Fruit fly (Drosophila melanogaster) whole organism, embryonic: ENCODE data around the gene CG14273.
A peak's percentile ranks its signal among the peaks of the same experiment; 100 is the strongest.

Experiments
- Abd-B ChIP-seq: fragments of 200-800 bp; sonication (Bioruptor generic); optimal IDR thresholded peaks from 2 replicates; lab custom pipeline; 2018; ENCODE audit warnings: missing biosample characterization, mild to moderate bottlenecking, missing genetic modification characterization, moderate library complexity
- Atf3 ChIP-seq: fragments of 200-800 bp; sonication (Bioruptor generic); optimal IDR thresholded peaks from 3 replicates; lab custom pipeline; 2016; ENCODE audit warnings: missing biosample characterization, missing genetic modification characterization
- CG11085 ChIP-seq: fragments of 200-800 bp; sonication (Bioruptor generic); IDR thresholded peaks from 2 replicates; pipeline ENCODE4 v1.3.6; 2022; ENCODE audit warnings: missing biosample characterization, missing genetic modification characterization
- CG11398 ChIP-seq: fragments of 200-800 bp; sonication (Bioruptor generic); optimal IDR thresholded peaks from 2 replicates; lab custom pipeline; 2016; ENCODE audit warnings: missing biosample characterization, missing genetic modification characterization
- CG13424 ChIP-seq: fragments of 200-800 bp; sonication (Bioruptor generic); optimal IDR thresholded peaks from 2 replicates; lab custom pipeline; 2019; ENCODE audit warnings: missing biosample characterization, mild to moderate bottlenecking, missing genetic modification characterization, moderate library complexity
- CG16815 ChIP-seq: fragments of 200-800 bp; sonication (Bioruptor generic); optimal IDR thresholded peaks from 3 replicates; lab custom pipeline; 2017; ENCODE audit warnings: missing biosample characterization, mild to moderate bottlenecking, missing genetic modification characterization
- CG17359 ChIP-seq: fragments of 200-800 bp; sonication (Bioruptor generic); optimal IDR thresholded peaks from 3 replicates; lab custom pipeline; 2018; ENCODE audit warnings: missing biosample characterization, mild to moderate bottlenecking, missing genetic modification characterization, moderate library complexity
- CG17361 ChIP-seq: fragments of 200-800 bp; sonication (Bioruptor generic); IDR thresholded peaks from 3 replicates; pipeline ENCODE4 v1.3.6; 2022; ENCODE audit warnings: missing biosample characterization, missing genetic modification characterization
- CG18764 ChIP-seq: fragments of 200-800 bp; sonication (Bioruptor generic); optimal IDR thresholded peaks from 3 replicates; lab custom pipeline; 2016; ENCODE audit warnings: missing biosample characterization, missing genetic modification characterization
- CG2678 ChIP-seq: fragments of 200-800 bp; sonication (Bioruptor generic); optimal IDR thresholded peaks from 3 replicates; lab custom pipeline; 2019; ENCODE audit warnings: missing biosample characterization, mild to moderate bottlenecking, missing genetic modification characterization, moderate library complexity
- CG30020 ChIP-seq: fragments of 200-800 bp; optimal IDR thresholded peaks from 2 replicates; lab custom pipeline; 2019; ENCODE audit warnings: missing biosample characterization, mild to moderate bottlenecking, missing genetic modification characterization, moderate library complexity
- CG31388 ChIP-seq: fragments of 200-800 bp; sonication (Bioruptor generic); optimal IDR thresholded peaks from 2 replicates; lab custom pipeline; 2016; ENCODE audit warnings: missing biosample characterization, missing genetic modification characterization
- CG34224 ChIP-seq: fragments of 200-800 bp; sonication (Bioruptor generic); IDR thresholded peaks from 3 replicates; pipeline ENCODE4 v1.3.6; 2022; ENCODE audit warnings: missing biosample characterization, missing genetic modification characterization; ENCODE audit not compliant: partially characterized antibody
- CG4328 ChIP-seq: fragments of 200-800 bp; sonication (Bioruptor generic); optimal IDR thresholded peaks from 3 replicates; lab custom pipeline; 2017; ENCODE audit warnings: missing biosample characterization, missing genetic modification reagents, missing genetic modification characterization
- CG4404 ChIP-seq: fragments of 200-800 bp; sonication (Bioruptor generic); IDR thresholded peaks from 2 replicates; pipeline ENCODE4 v1.3.6; 2022; ENCODE audit warnings: missing biosample characterization, missing genetic modification characterization
- CG6683 ChIP-seq: fragments of 200-800 bp; sonication (Bioruptor generic); optimal IDR thresholded peaks from 2 replicates; lab custom pipeline; 2017; ENCODE audit warnings: missing biosample characterization, mild to moderate bottlenecking, missing genetic modification characterization, missing genetic modification reagents
- CG8359 ChIP-seq: fragments of 200-800 bp; sonication (Bioruptor generic); optimal IDR thresholded peaks from 2 replicates; lab custom pipeline; 2017; ENCODE audit warnings: missing biosample characterization, mild to moderate bottlenecking, missing genetic modification characterization, borderline replicate concordance
- CG8944 ChIP-seq: fragments of 200-800 bp; sonication (Bioruptor generic); optimal IDR thresholded peaks from 3 replicates; lab custom pipeline; 2016; ENCODE audit warnings: missing biosample characterization, missing genetic modification characterization
- D19A ChIP-seq: fragments of 200-800 bp; optimal IDR thresholded peaks from 3 replicates; lab custom pipeline; 2019; ENCODE audit warnings: missing biosample characterization, mild to moderate bottlenecking, missing genetic modification characterization, moderate library complexity
- Dad ChIP-seq: fragments of 200-800 bp; sonication (Bioruptor generic); optimal IDR thresholded peaks from 3 replicates; lab custom pipeline; 2016; ENCODE audit warnings: missing biosample characterization, missing genetic modification characterization
- Fer1 ChIP-seq: fragments of 200-800 bp; sonication (Bioruptor generic); optimal IDR thresholded peaks from 2 replicates; lab custom pipeline; 2017; ENCODE audit warnings: missing biosample characterization, mild to moderate bottlenecking, missing genetic modification characterization
- HHEX ChIP-seq: fragments of 200-800 bp; sonication (Bioruptor generic); optimal IDR thresholded peaks from 3 replicates; lab custom pipeline; 2017; ENCODE audit warnings: missing biosample characterization, mild to moderate bottlenecking, missing genetic modification characterization, missing genetic modification reagents
- Myb ChIP-seq: fragments of 200-800 bp; sonication (Bioruptor generic); optimal IDR thresholded peaks from 2 replicates; lab custom pipeline; 2016; ENCODE audit warnings: missing biosample characterization, missing genetic modification characterization
- Opbp ChIP-seq: fragments of 200-800 bp; sonication (Bioruptor generic); IDR thresholded peaks from 3 replicates; pipeline ENCODE4 v1.3.6; 2022; ENCODE audit warnings: missing biosample characterization, missing genetic modification characterization; ENCODE audit not compliant: partially characterized antibody
- Taf1 ChIP-seq: fragments of 200-800 bp; sonication (Bioruptor generic); IDR thresholded peaks from 2 replicates; pipeline ENCODE4 v1.3.6; 2022; ENCODE audit warnings: missing biosample characterization, missing genetic modification characterization
- Tbp ChIP-seq: fragments of >200 bp; optimal IDR thresholded peaks from 2 replicates; lab custom pipeline; 2018; ENCODE audit warnings: missing biosample characterization, missing genetic modification characterization
- Trl ChIP-seq, 3 experiments: fragments of >200 bp in 2 of 3; fragments of 200-800 bp in 1 of 3; sonication (Bioruptor generic) in 1 of 3; optimal IDR thresholded peaks; 2 replicates in 1 of 3; 3 replicates in 2 of 3; lab custom pipeline; 2016 to 2017; ENCODE audit warnings: missing biosample characterization in 1 of 3, missing genetic modification characterization in 1 of 3
- YL-1 ChIP-seq: fragments of 200-800 bp; sonication (Bioruptor generic); optimal IDR thresholded peaks from 3 replicates; lab custom pipeline; 2017; ENCODE audit warnings: missing biosample characterization, mild to moderate bottlenecking, missing genetic modification characterization
- ab ChIP-seq: fragments of 200-800 bp; sonication (Bioruptor generic); optimal IDR thresholded peaks from 2 replicates; lab custom pipeline; 2016; ENCODE audit warnings: missing biosample characterization, missing genetic modification characterization
- amos ChIP-seq: fragments of 200-800 bp; sonication (Bioruptor generic); IDR thresholded peaks from 2 replicates; pipeline ENCODE4 v1.3.6; 2022; ENCODE audit warnings: missing biosample characterization, missing genetic modification characterization; ENCODE audit not compliant: partially characterized antibody
- ap ChIP-seq: fragments of 200-800 bp; sonication (Bioruptor generic); IDR thresholded peaks from 2 replicates; pipeline ENCODE4 v1.3.6; 2022; ENCODE audit warnings: missing biosample characterization, missing genetic modification characterization
- ash1 ChIP-seq: fragments of 200-800 bp; sonication (Bioruptor generic); optimal IDR thresholded peaks from 2 replicates; lab custom pipeline; 2018; ENCODE audit warnings: missing biosample characterization, mild to moderate bottlenecking, missing genetic modification characterization
- ato ChIP-seq: fragments of 200-800 bp; sonication (Bioruptor generic); IDR thresholded peaks from 2 replicates; pipeline ENCODE4 v1.3.6; 2022; ENCODE audit warnings: missing biosample characterization, missing genetic modification characterization; ENCODE audit not compliant: partially characterized antibody
- chif ChIP-seq, 2 experiments: fragments of 200-800 bp; sonication (Bioruptor generic); optimal IDR thresholded peaks; 3 replicates each; lab custom pipeline; 2016; ENCODE audit warnings: missing biosample characterization in 2 of 2, missing genetic modification characterization in 2 of 2
- crol ChIP-seq: fragments of 200-800 bp; sonication (Bioruptor generic); IDR thresholded peaks from 2 replicates; pipeline ENCODE4 v1.3.6; 2022; ENCODE audit warnings: missing biosample characterization, missing genetic modification characterization
- disco-r ChIP-seq: fragments of 200-800 bp; sonication (Bioruptor generic); optimal IDR thresholded peaks from 2 replicates; lab custom pipeline; 2016; ENCODE audit warnings: missing biosample characterization, missing genetic modification characterization
- ewg ChIP-seq: fragments of 200-800 bp; sonication (Bioruptor generic); optimal IDR thresholded peaks from 3 replicates; lab custom pipeline; 2017; ENCODE audit warnings: mild to moderate bottlenecking, missing biosample characterization, missing genetic modification reagents, missing genetic modification characterization
- fd64A ChIP-seq: fragments of 200-800 bp; sonication (Bioruptor generic); optimal IDR thresholded peaks from 3 replicates; lab custom pipeline; 2018; ENCODE audit warnings: missing biosample characterization, mild to moderate bottlenecking, missing genetic modification characterization
- insv ChIP-seq, 2 experiments: fragments of 200-800 bp; sonication (Bioruptor generic); optimal IDR thresholded peaks; 3 replicates each; lab custom pipeline; 2016 to 2018; ENCODE audit warnings: missing biosample characterization in 2 of 2, missing genetic modification characterization in 2 of 2
- klu ChIP-seq: fragments of 200-800 bp; sonication (Bioruptor generic); IDR thresholded peaks from 2 replicates; pipeline ENCODE4 v1.3.6; 2022; ENCODE audit warnings: missing biosample characterization, missing genetic modification characterization
- lab ChIP-seq: fragments of 200-800 bp; sonication (Bioruptor generic); optimal IDR thresholded peaks from 3 replicates; lab custom pipeline; 2017; ENCODE audit warnings: missing biosample characterization, missing genetic modification characterization, mild to moderate bottlenecking, moderate library complexity, missing genetic modification reagents
- nom ChIP-seq: fragments of 200-800 bp; sonication (Bioruptor generic); optimal IDR thresholded peaks from 2 replicates; lab custom pipeline; 2017; ENCODE audit warnings: missing biosample characterization, missing genetic modification characterization, mild to moderate bottlenecking, moderate library complexity, missing genetic modification reagents
- p53 ChIP-seq: fragments of 200-800 bp; sonication (Bioruptor generic); optimal IDR thresholded peaks from 2 replicates; lab custom pipeline; 2016; ENCODE audit warnings: missing biosample characterization, missing genetic modification characterization
- peb ChIP-seq: fragments of 200-800 bp; sonication (Bioruptor generic); IDR thresholded peaks from 2 replicates; pipeline ENCODE4 v1.3.6; 2022; ENCODE audit warnings: missing biosample characterization, missing genetic modification characterization
- rib ChIP-seq: fragments of 200-800 bp; sonication (Bioruptor generic); IDR thresholded peaks from 2 replicates; pipeline ENCODE4 v1.3.6; 2022; ENCODE audit warnings: missing biosample characterization, missing genetic modification characterization
- row ChIP-seq: fragments of 200-800 bp; sonication (Bioruptor generic); IDR thresholded peaks from 3 replicates; pipeline ENCODE4 v1.3.6; 2022; ENCODE audit warnings: missing biosample characterization, missing genetic modification characterization
- tgo ChIP-seq: fragments of 200-800 bp; sonication (Bioruptor generic); IDR thresholded peaks from 3 replicates; pipeline ENCODE4 v1.3.6; 2022; ENCODE audit warnings: missing biosample characterization, missing genetic modification characterization
- usp ChIP-seq: fragments of >200 bp; optimal IDR thresholded peaks from 2 replicates; lab custom pipeline; 2017; ENCODE audit warnings: missing biosample characterization, missing genetic modification characterization
- wdn ChIP-seq: fragments of 200-800 bp; sonication (Bioruptor generic); IDR thresholded peaks from 2 replicates; pipeline ENCODE4 v1.3.6; 2022; ENCODE audit warnings: missing biosample characterization, missing genetic modification characterization

The CG14273 gene

DNA sequence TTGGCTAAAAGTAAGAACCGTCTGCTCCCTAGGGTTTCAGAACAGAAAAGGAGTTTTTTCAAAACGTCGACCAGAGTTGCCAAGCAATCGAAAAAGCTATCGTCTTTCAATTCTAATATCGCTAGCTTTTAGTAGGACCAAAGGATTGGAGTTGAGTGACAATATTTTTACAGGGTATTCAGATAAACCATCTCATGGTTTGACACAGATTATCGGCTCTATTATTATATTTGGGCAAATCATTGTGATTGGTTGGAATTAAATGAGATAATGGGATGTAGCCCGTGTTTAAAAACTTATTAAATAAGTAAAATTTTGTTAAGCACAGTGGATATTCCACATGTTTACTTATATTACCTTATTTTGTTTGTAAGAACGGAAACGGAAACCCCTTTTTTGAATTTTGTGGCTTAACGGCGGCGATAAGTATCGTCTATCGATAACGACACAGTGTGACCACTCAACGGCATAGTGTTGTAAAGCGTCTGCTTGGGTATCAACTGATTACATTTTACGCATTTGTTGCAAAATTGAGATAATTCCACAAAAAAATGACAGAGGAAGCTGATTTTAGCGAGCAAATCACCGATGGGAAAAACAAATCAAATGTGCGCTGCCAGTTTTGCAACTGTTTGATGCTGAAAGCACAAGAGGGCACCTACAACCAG lies 22.5 kb upstream of the CG14273 start, which contains the start of the genes mtsh and strat (continued):
- TF ChIP-seq disco-r (GFP tag; lab: Kevin White, UChicago) (peak; percentile 29), Opbp (GFP tag; lab: Robert Waterston, UW) (peak; percentile 57; the same call in 1 of the 3 replicates), CG31388 (GFP tag; lab: Kevin White, UChicago) (no peak), insv (GFP tag; optimal IDR thresholded peaks at IDR 0.05; lab: Kevin White, UChicago) (peak in 1 of 2 experiments; percentile 58), CG8944 (no peak), CG11085 (GFP tag; lab: Robert Waterston, UW) (peak; percentile 21; the same call in 1 of the 2 replicates), Dad (GFP tag; lab: Kevin White, UChicago) (peak; percentile 75), Trl (optimal IDR thresholded peaks at IDR 0.05; lab: Kevin White, UChicago) (no peak), Trl (GFP tag; optimal IDR thresholded peaks at IDR 0.05; lab: Kevin White, UChicago) (peak; percentile 49), CG6683 (GFP tag; lab: Kevin White, UChicago) (peak; percentile 57), wdn (GFP tag; lab: Robert Waterston, UW) (no peak), row (0 out of 3 replicates have a peak, but pooled peaks have one; percentile 23), fd64A (GFP tag; lab: Kevin White, UChicago) (peak; percentile 17), usp (GFP tag; lab: Kevin White, UChicago) (no peak), CG16815 (no peak), crol (GFP tag; lab: Robert Waterston, UW) (no peak), nom (GFP tag; lab: Kevin White, UChicago) (peak; percentile 45), Abd-B (no peak), chif (GFP tag; optimal IDR thresholded peaks at IDR 0.05; lab: Kevin White, UChicago) (peak; percentile 10 to 23), Atf3 (GFP tag; lab: Kevin White, UChicago) (no peak), Tbp (GFP tag; lab: Kevin White, UChicago) (no peak), peb (GFP tag; lab: Robert Waterston, UW) (peak; percentile 31; the same call in 1 of the 2 replicates), CG4328 (GFP tag; lab: Kevin White, UChicago) (peak; percentile 66), CG18764 (peak; percentile 62), CG2678 (no peak), amos (no peak; the same call in 1 of the 2 replicates), Fer1 (peak; percentile 86), ash1 (GFP tag; lab: Kevin White, UChicago) (peak; percentile 8), CG34224 (GFP tag; lab: Robert Waterston, UW) (peak; percentile 59), CG17361 (GFP tag; lab: Robert Waterston, UW) (peak; percentile 73), lab (GFP tag; lab: Kevin White, UChicago) (peak; percentile 88), CG8359 (peak; percentile 22), ap (GFP tag; lab: Robert Waterston, UW) (no peak), ab (no peak), CG17359 (tag; lab: Kevin White, UChicago) (peak; percentile 65), HHEX (GFP tag; lab: Kevin White, UChicago) (peak; percentile 65), p53 (GFP tag; lab: Kevin White, UChicago) (peak; percentile 51), Myb (GFP tag; lab: Kevin White, UChicago) (peak; percentile 74), klu (GFP tag; lab: Robert Waterston, UW) (no peak), D19A (no peak), YL-1 (peak; percentile 52), CG13424 (tag; lab: Kevin White, UChicago) (no peak), CG11398 (GFP tag; lab: Kevin White, UChicago) (no peak), CG30020 (peak; percentile 18), ewg (peak; percentile 7), ato (peak; percentile 56; the same call in 1 of the 2 replicates), CG4404 (0 out of 2 replicates have a peak, but pooled peaks have one; percentile 23), tgo (GFP tag; lab: Robert Waterston, UW) (peak; percentile 41; the same call in 2 of the 3 replicates), Taf1 (GFP tag; lab: Robert Waterston, UW) (no peak), rib (GFP tag; lab: Robert Waterston, UW) (no peak)
